Worm (Caenorhabditis elegans): ENCODE data around the gene T19D12.10.

DNA sequence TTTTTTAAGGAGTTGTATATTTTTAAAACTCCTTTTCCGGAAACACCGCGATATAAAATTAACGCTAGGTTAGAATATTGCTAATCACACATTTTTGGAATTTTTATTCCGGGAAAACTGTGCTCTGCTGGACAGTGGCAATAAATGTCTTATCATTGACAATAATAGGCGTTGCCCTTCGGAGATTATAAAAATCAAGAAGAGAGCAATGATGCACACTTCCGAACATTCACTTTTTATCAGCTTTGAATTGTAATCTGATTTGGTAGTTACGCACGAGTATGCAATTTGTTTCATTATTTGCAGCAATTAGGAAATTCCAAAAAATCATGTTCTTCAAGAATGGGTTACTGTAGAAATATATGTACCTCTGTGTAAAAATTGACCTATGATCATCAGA lies 42.5 kb downstream of the T19D12.10 start:
- TF ChIP-seq unc-62 (GFP tag; optimal IDR thresholded peaks at IDR 0.05) (no peak), nhr-10 (tag; optimal IDR thresholded peaks at IDR 0.05) (no peak)
